Worm (Caenorhabditis elegans): ENCODE data around the gene Y57A10B.7.

DNA sequence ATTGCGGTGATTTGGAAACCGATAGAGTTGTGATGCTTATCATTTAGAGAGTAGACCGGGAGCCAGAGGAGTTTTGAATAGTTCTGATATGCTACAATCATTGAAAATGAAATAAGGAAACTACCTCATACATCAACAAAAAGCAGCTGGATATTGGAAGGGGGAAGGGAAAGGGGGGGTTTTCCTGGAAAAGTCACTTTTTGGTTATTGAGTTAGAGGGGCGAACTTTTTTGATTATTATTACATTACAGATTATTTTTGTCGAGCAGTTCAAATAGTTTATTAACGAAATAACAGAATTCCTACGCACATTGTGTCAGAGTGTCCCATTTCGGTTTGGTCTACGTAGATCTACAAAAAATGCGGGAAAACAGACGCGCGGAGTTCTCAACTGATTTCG, 6.8 kb downstream of the Y57A10B.7 start, which contains the start of gene sre-42:
- TF ChIP-seq him-1 (tag; optimal IDR thresholded peaks at IDR 0.05): no peak
- no peak for TF ChIP-seq dao-5 (tag; optimal IDR thresholded peaks at IDR 0.05)
- no peak for TF ChIP-seq W03F9.2 (tag; optimal IDR thresholded peaks at IDR 0.05)
